Fruit fly (Drosophila melanogaster) whole organism, embryonic: ENCODE results near the gene Polr3I.

Experiments
- Ada2b ChIP-seq: fragments of 200-800 bp; sonication (Bioruptor generic); IDR thresholded peaks from 2 replicates; pipeline ENCODE4 v1.3.6; 2022; ENCODE audit warnings: missing biosample characterization, missing genetic modification characterization
- Bteb2 ChIP-seq: fragments of 200-800 bp; sonication (Bioruptor generic); optimal IDR thresholded peaks from 2 replicates; lab custom pipeline; 2016; ENCODE audit warnings: missing biosample characterization, missing genetic modification characterization
- CG11560 ChIP-seq: fragments of 200-800 bp; sonication (Bioruptor generic); IDR thresholded peaks from 3 replicates; pipeline ENCODE4 v1.3.6; 2022; ENCODE audit warnings: missing biosample characterization, missing genetic modification characterization
- CG14965 ChIP-seq: fragments of 200-800 bp; sonication (Bioruptor generic); optimal IDR thresholded peaks from 2 replicates; lab custom pipeline; 2016; ENCODE audit warnings: missing biosample characterization, missing genetic modification characterization, borderline replicate concordance
- CG17612 ChIP-seq: fragments of 200-800 bp; sonication (Bioruptor generic); IDR thresholded peaks from 2 replicates; pipeline ENCODE4 v1.3.6; 2022; ENCODE audit warnings: missing biosample characterization, missing genetic modification characterization
- CG1792 ChIP-seq: fragments of 200-800 bp; sonication (Bioruptor generic); optimal IDR thresholded peaks from 2 replicates; lab custom pipeline; 2016; ENCODE audit warnings: missing biosample characterization, missing genetic modification characterization
- CG18262 ChIP-seq: fragments of 200-800 bp; optimal IDR thresholded peaks from 3 replicates; lab custom pipeline; 2019; ENCODE audit warnings: missing biosample characterization, mild to moderate bottlenecking, missing genetic modification characterization, moderate library complexity
- CG18764 ChIP-seq: fragments of 200-800 bp; sonication (Bioruptor generic); optimal IDR thresholded peaks from 3 replicates; lab custom pipeline; 2016; ENCODE audit warnings: missing biosample characterization, missing genetic modification characterization
- CG2199 ChIP-seq: fragments of 200-800 bp; sonication (Bioruptor generic); IDR thresholded peaks from 3 replicates; pipeline ENCODE4 v1.3.6; 2022; ENCODE audit warnings: missing biosample characterization, missing genetic modification characterization
- CG31365 ChIP-seq: fragments of 200-800 bp; sonication (Bioruptor generic); optimal IDR thresholded peaks from 2 replicates; lab custom pipeline; 2018; ENCODE audit warnings: missing biosample characterization, mild to moderate bottlenecking, missing genetic modification characterization
- CG3163 ChIP-seq: fragments of 200-800 bp; sonication (Bioruptor generic); optimal IDR thresholded peaks from 3 replicates; lab custom pipeline; 2016; ENCODE audit warnings: missing biosample characterization, missing genetic modification characterization
- CG3281 ChIP-seq: fragments of 200-800 bp; sonication (Bioruptor generic); optimal IDR thresholded peaks from 3 replicates; lab custom pipeline; 2017; ENCODE audit warnings: missing biosample characterization, mild to moderate bottlenecking, missing genetic modification characterization
- CG43689 ChIP-seq: fragments of 200-800 bp; sonication (Bioruptor generic); IDR thresholded peaks from 2 replicates; pipeline ENCODE4 v1.3.6; 2022; ENCODE audit warnings: missing biosample characterization, missing genetic modification characterization
- CG4617 ChIP-seq: fragments of 200-800 bp; sonication (Bioruptor generic); optimal IDR thresholded peaks from 3 replicates; lab custom pipeline; 2016; ENCODE audit warnings: missing biosample characterization, missing genetic modification characterization, borderline replicate concordance
- CG4820 ChIP-seq: fragments of 200-800 bp; sonication (Bioruptor generic); optimal IDR thresholded peaks from 3 replicates; lab custom pipeline; 2016; ENCODE audit warnings: missing biosample characterization, missing genetic modification characterization
- CG6175 ChIP-seq: fragments of 200-800 bp; sonication (Bioruptor generic); IDR thresholded peaks from 3 replicates; pipeline ENCODE4 v1.3.6; 2022; ENCODE audit warnings: missing biosample characterization, missing genetic modification characterization
- CG8388 ChIP-seq: fragments of 200-800 bp; sonication (Bioruptor generic); optimal IDR thresholded peaks from 2 replicates; lab custom pipeline; 2019; ENCODE audit warnings: missing biosample characterization, mild to moderate bottlenecking, missing genetic modification characterization, moderate library complexity
- CG9215 ChIP-seq: fragments of 200-800 bp; sonication (Bioruptor generic); IDR thresholded peaks from 2 replicates; pipeline ENCODE4 v1.3.6; 2022; ENCODE audit warnings: missing biosample characterization, missing genetic modification characterization
- CG9437 ChIP-seq: fragments of 200-800 bp; sonication (Bioruptor generic); optimal IDR thresholded peaks from 2 replicates; lab custom pipeline; 2018; ENCODE audit warnings: missing biosample characterization, mild to moderate bottlenecking, missing genetic modification characterization
- CrebB ChIP-seq: fragments of 200-800 bp; sonication (Bioruptor generic); optimal IDR thresholded peaks from 3 replicates; lab custom pipeline; 2018; ENCODE audit warnings: missing biosample characterization, mild to moderate bottlenecking, missing genetic modification characterization
- D19B ChIP-seq: fragments of 200-800 bp; sonication (Bioruptor generic); optimal IDR thresholded peaks from 2 replicates; lab custom pipeline; 2017; ENCODE audit warnings: missing biosample characterization, mild to moderate bottlenecking, missing genetic modification characterization
- Dref ChIP-seq: fragments of 200-800 bp; sonication (Bioruptor generic); IDR thresholded peaks from 2 replicates; pipeline ENCODE4 v1.3.6; 2022; ENCODE audit warnings: missing biosample characterization, missing genetic modification characterization
- GATAe ChIP-seq: fragments of 200-800 bp; sonication (Bioruptor generic); conservative IDR thresholded peaks from 2 replicates; pipeline ENCODE4 v1.3.6; 2022; ENCODE audit warnings: missing biosample characterization, missing genetic modification characterization
- HLH3B ChIP-seq: fragments of 200-800 bp; sonication (Bioruptor generic); IDR thresholded peaks from 2 replicates; pipeline ENCODE4 v1.3.6; 2022; ENCODE audit warnings: missing biosample characterization, missing genetic modification characterization
- Kr ChIP-seq: fragments of 200-800 bp; sonication (Bioruptor generic); optimal IDR thresholded peaks from 2 replicates; lab custom pipeline; 2017; ENCODE audit warnings: missing biosample characterization, mild to moderate bottlenecking, missing genetic modification characterization
- Mad ChIP-seq: fragments of 200-800 bp; sonication (Bioruptor generic); optimal IDR thresholded peaks from 2 replicates; lab custom pipeline; 2016; ENCODE audit warnings: missing biosample characterization, missing genetic modification characterization
- NK7.1 ChIP-seq: fragments of 200-800 bp; sonication (Bioruptor generic); optimal IDR thresholded peaks from 3 replicates; lab custom pipeline; 2016; ENCODE audit warnings: missing biosample characterization, missing genetic modification characterization
- NfI ChIP-seq: fragments of 200-800 bp; sonication (Bioruptor generic); optimal IDR thresholded peaks from 3 replicates; lab custom pipeline; 2018; ENCODE audit warnings: missing biosample characterization, mild to moderate bottlenecking, missing genetic modification characterization, moderate library complexity
- Rx ChIP-seq: fragments of 200-800 bp; sonication (Bioruptor generic); IDR thresholded peaks from 2 replicates; pipeline ENCODE4 v1.3.6; 2022; ENCODE audit warnings: missing biosample characterization, missing genetic modification characterization
- Sry-β ChIP-seq: fragments of 200-800 bp; sonication (Bioruptor generic); optimal IDR thresholded peaks from 2 replicates; lab custom pipeline; 2018; ENCODE audit warnings: missing biosample characterization, mild to moderate bottlenecking, missing genetic modification characterization, moderate library complexity
- Ssrp ChIP-seq: fragments of 200-800 bp; sonication (Bioruptor generic); optimal IDR thresholded peaks from 2 replicates; lab custom pipeline; 2018; ENCODE audit warnings: missing biosample characterization, mild to moderate bottlenecking, missing genetic modification characterization, moderate library complexity
- Tbp ChIP-seq: fragments of >200 bp; optimal IDR thresholded peaks from 2 replicates; lab custom pipeline; 2018; ENCODE audit warnings: missing biosample characterization, missing genetic modification characterization
- Xbp1 ChIP-seq: fragments of 200-800 bp; sonication (Bioruptor generic); optimal IDR thresholded peaks from 3 replicates; lab custom pipeline; 2016; ENCODE audit warnings: missing biosample characterization, mild to moderate bottlenecking, missing genetic modification characterization
- ab ChIP-seq: fragments of 200-800 bp; sonication (Bioruptor generic); optimal IDR thresholded peaks from 2 replicates; lab custom pipeline; 2016; ENCODE audit warnings: missing biosample characterization, missing genetic modification characterization
- amos ChIP-seq: fragments of 200-800 bp; sonication (Bioruptor generic); IDR thresholded peaks from 2 replicates; pipeline ENCODE4 v1.3.6; 2022; ENCODE audit warnings: missing biosample characterization, missing genetic modification characterization; ENCODE audit not compliant: partially characterized antibody
- aop ChIP-seq: fragments of 200-800 bp; sonication (Bioruptor generic); IDR thresholded peaks from 2 replicates; pipeline ENCODE4 v1.3.6; 2022; ENCODE audit warnings: missing biosample characterization, missing genetic modification characterization
- ara ChIP-seq: fragments of 200-800 bp; sonication (Bioruptor generic); IDR thresholded peaks from 2 replicates; pipeline ENCODE4 v1.3.6; 2022; ENCODE audit warnings: missing biosample characterization, missing genetic modification characterization
- da ChIP-seq: fragments of 200-800 bp; sonication (Bioruptor generic); optimal IDR thresholded peaks from 2 replicates; lab custom pipeline; 2016; ENCODE audit warnings: missing biosample characterization, missing genetic modification characterization
- gfzf ChIP-seq: fragments of 200-800 bp; sonication (Bioruptor generic); optimal IDR thresholded peaks from 2 replicates; lab custom pipeline; 2016; ENCODE audit warnings: missing biosample characterization, mild to moderate bottlenecking, missing genetic modification characterization, moderate library complexity
- jumu ChIP-seq: fragments of 200-800 bp; sonication (Bioruptor generic); optimal IDR thresholded peaks from 3 replicates; lab custom pipeline; 2016; ENCODE audit warnings: missing biosample characterization, missing genetic modification characterization
- nerfin-2 ChIP-seq: fragments of 200-800 bp; sonication (Bioruptor generic); IDR thresholded peaks from 2 replicates; pipeline ENCODE4 v1.3.6; 2022; ENCODE audit warnings: missing biosample characterization, missing genetic modification characterization; ENCODE audit not compliant: partially characterized antibody
- org-1 ChIP-seq: fragments of 200-800 bp; sonication (Bioruptor generic); optimal IDR thresholded peaks from 2 replicates; lab custom pipeline; 2017; ENCODE audit warnings: missing biosample characterization, missing genetic modification characterization
- pb ChIP-seq: fragments of 200-800 bp; sonication (Bioruptor generic); optimal IDR thresholded peaks from 3 replicates; lab custom pipeline; 2016; ENCODE audit warnings: missing biosample characterization, missing genetic modification characterization
- phol ChIP-seq: fragments of 200-800 bp; sonication (Bioruptor generic); optimal IDR thresholded peaks from 3 replicates; lab custom pipeline; 2018; ENCODE audit warnings: missing biosample characterization, mild to moderate bottlenecking, missing genetic modification characterization, moderate library complexity
- seq ChIP-seq: fragments of 200-800 bp; sonication (Bioruptor generic); IDR thresholded peaks from 2 replicates; pipeline ENCODE4 v1.3.6; 2022; ENCODE audit warnings: missing biosample characterization, missing genetic modification characterization
- sim ChIP-seq: fragments of 200-800 bp; sonication (Bioruptor generic); IDR thresholded peaks from 2 replicates; pipeline ENCODE4 v1.3.6; 2022; ENCODE audit warnings: missing biosample characterization, missing genetic modification characterization
- so ChIP-seq: fragments of 200-800 bp; sonication (Bioruptor generic); IDR thresholded peaks from 3 replicates; pipeline ENCODE4 v1.3.6; 2022; ENCODE audit warnings: missing biosample characterization, missing genetic modification characterization
- sob ChIP-seq: fragments of 200-800 bp; sonication (Bioruptor generic); IDR thresholded peaks from 2 replicates; pipeline ENCODE4 v1.3.6; 2022; ENCODE audit warnings: missing biosample characterization, missing genetic modification characterization
- tap ChIP-seq: fragments of 200-800 bp; optimal IDR thresholded peaks from 3 replicates; lab custom pipeline; 2019; ENCODE audit warnings: missing biosample characterization, mild to moderate bottlenecking, missing genetic modification characterization, moderate library complexity
- tgo ChIP-seq: fragments of 200-800 bp; sonication (Bioruptor generic); IDR thresholded peaks from 3 replicates; pipeline ENCODE4 v1.3.6; 2022; ENCODE audit warnings: missing biosample characterization, missing genetic modification characterization
- toy ChIP-seq: fragments of 200-800 bp; sonication (Bioruptor generic); IDR thresholded peaks from 2 replicates; pipeline ENCODE4 v1.3.6; 2022; ENCODE audit warnings: missing biosample characterization, missing genetic modification characterization
- unc-4 ChIP-seq: fragments of 200-800 bp; sonication (Bioruptor generic); IDR thresholded peaks from 2 replicates; pipeline ENCODE4 v1.3.6; 2022; ENCODE audit warnings: missing biosample characterization, missing genetic modification characterization; ENCODE audit not compliant: partially characterized antibody
- zfh1 ChIP-seq: fragments of 200-800 bp; sonication (Bioruptor generic); IDR thresholded peaks from 3 replicates; pipeline ENCODE4 v1.3.6; 2022; ENCODE audit warnings: missing biosample characterization, missing genetic modification characterization

The Polr3I gene

DNA sequence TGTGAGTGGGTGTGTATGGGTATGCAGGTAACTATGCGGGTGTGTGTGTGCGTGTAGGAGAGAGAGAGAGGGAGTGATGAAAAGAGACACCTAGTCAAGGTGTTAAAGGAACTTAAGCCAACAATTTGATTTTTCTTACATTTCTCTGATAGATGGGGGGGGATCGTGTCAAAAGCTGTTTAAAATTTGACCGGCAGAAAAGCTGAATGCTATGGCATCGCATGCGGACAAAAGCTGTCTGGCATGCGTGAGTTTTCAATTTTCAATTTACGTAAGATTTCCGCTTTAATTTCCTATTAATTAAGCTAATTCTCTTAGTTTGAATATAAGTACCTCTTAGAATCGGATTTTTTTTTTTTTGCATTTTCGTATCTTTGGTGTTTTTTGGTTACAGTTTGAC is 44.5 kb upstream of the Polr3I start (continued):
- TF ChIP-seq toy (no peak), Ssrp (tag; lab: Kevin White, UChicago) (no peak), zfh1 (GFP tag; lab: Robert Waterston, UW) (no peak), CG4820 (GFP tag; lab: Kevin White, UChicago) (no peak), Dref (GFP tag; lab: Robert Waterston, UW) (no peak; the same call in 1 of the 2 replicates), Bteb2 (no peak), Sry-β (GFP tag; lab: Kevin White, UChicago) (no peak), CrebB (tag; lab: Kevin White, UChicago) (no peak), Mad (no peak), CG3163 (GFP tag; lab: Kevin White, UChicago) (peak; percentile 14), da (GFP tag; lab: Kevin White, UChicago) (no peak), CG9437 (GFP tag; lab: Kevin White, UChicago) (peak; percentile 39), Tbp (GFP tag; lab: Kevin White, UChicago) (no peak), HLH3B (GFP tag; lab: Robert Waterston, UW) (no peak), Kr (GFP tag; lab: Kevin White, UChicago) (no peak), CG4617 (GFP tag; lab: Kevin White, UChicago) (no peak), ab (no peak), tap (no peak), pb (GFP tag; lab: Kevin White, UChicago) (no peak), CG17612 (GFP tag; lab: Robert Waterston, UW) (no peak), NK7.1 (GFP tag; lab: Kevin White, UChicago) (no peak), sob (GFP tag; lab: Robert Waterston, UW) (peak; percentile 57; the same call in 1 of the 2 replicates), amos (GFP tag; lab: Robert Waterston, UW) (peak; percentile 38; the same call in 1 of the 2 replicates), CG43689 (GFP tag; lab: Robert Waterston, UW) (no peak), tgo (no peak), CG6175 (GFP tag; lab: Robert Waterston, UW) (peak; percentile 18; the same call in 1 of the 3 replicates), jumu (GFP tag; lab: Kevin White, UChicago) (no peak), Rx (GFP tag; lab: Robert Waterston, UW) (no peak), sim (GFP tag; lab: Robert Waterston, UW) (no peak), CG31365 (tag; lab: Kevin White, UChicago) (no peak), CG2199 (GFP tag; lab: Robert Waterston, UW) (peak; percentile 96), D19B (GFP tag; lab: Kevin White, UChicago) (no peak), Ada2b (no peak), phol (tag; lab: Kevin White, UChicago) (peak; percentile 9), CG3281 (GFP tag; lab: Kevin White, UChicago) (no peak), CG11560 (tag; lab: Robert Waterston, UW) (no peak), CG18764 (GFP tag; lab: Kevin White, UChicago) (no peak), CG8388 (no peak), NfI (peak; percentile 6), seq (GFP tag; lab: Robert Waterston, UW) (no peak), GATAe (GFP tag; lab: Robert Waterston, UW) (no peak), aop (GFP tag; lab: Robert Waterston, UW) (no peak), CG9215 (GFP tag; lab: Robert Waterston, UW) (no peak), nerfin-2 (GFP tag; lab: Robert Waterston, UW) (no peak), ara (no peak), org-1 (GFP tag; lab: Kevin White, UChicago) (no peak), so (GFP tag; lab: Robert Waterston, UW) (no peak), unc-4 (GFP tag; lab: Robert Waterston, UW) (no peak), CG1792 (no peak), CG18262 (tag; lab: Kevin White, UChicago) (no peak), Xbp1 (GFP tag; lab: Kevin White, UChicago) (no peak), CG14965 (GFP tag; lab: Kevin White, UChicago) (no peak), gfzf (peak; percentile 9)
